Worm (Caenorhabditis elegans): Measurements from ENCODE around the gene srbc-58.
A peak's percentile ranks its signal among the peaks of the same experiment; 100 is the strongest.

Gene srbc-58

DNA sequence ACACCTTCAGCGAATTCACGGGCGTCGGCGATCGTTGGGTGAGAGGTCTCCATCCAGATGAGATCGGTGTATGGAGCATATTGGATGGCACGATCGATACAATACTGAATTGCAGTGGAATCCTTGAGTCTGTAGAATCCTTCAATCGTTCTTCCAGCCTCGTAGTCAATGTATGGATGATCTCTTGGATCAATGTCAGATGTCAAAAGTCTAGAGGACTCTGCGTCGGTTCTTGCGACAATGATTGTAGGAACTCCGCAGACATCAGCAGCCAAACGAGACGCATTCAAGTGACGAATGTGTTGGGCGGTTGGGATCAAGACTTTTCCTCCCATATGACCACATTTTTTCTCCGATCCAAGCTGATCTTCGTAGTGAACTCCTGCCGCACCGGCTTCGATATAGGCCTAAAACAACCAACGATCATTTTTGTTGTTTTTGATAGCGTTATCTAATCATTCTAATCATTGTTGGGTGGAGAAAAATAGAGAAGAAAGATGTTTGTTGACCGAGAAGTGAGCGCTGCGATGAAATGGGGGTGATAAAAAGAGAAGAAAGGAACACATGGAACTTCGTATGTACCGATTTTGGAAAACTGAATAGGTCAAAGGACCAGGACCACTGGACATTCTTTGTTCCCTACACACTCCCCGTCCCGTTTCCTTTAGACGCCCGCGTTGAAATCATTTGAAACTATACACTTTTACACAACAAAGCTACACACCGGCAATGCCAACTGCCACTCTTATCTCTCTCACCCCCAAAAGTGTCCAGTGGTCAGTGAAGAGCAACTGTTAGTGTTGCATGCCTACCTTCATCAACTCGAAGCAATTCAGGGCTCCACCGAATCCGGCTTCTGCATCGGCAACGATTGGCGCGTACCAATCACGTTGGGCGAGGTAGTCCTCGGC, 48.0 kb upstream of the srbc-58 start (continued):
- TF ChIP-seq ceh-88 (GFP tag; IDR thresholded peaks at IDR 0.05) (peak; percentile 45), Y116A8C.19 (tag; optimal IDR thresholded peaks at IDR 0.05; ENCODE audit: borderline replicate concordance) (no peak), snu-23 (GFP tag; optimal IDR thresholded peaks at IDR 0.05) (peak; percentile 22), lin-13 (GFP tag; optimal IDR thresholded peaks at IDR 0.05) (no peak), irx-1 (tag; optimal IDR thresholded peaks at IDR 0.05) (peak; percentile 2), nhr-71 (tag; optimal IDR thresholded peaks at IDR 0.05) (peak; percentile 50), pax-3 (tag; optimal IDR thresholded peaks at IDR 0.05) (peak; percentile 22)

- TF ChIP-seq jun-1 (tag; optimal IDR thresholded peaks at IDR 0.05) (peak; percentile 15), swsn-7 (tag; optimal IDR thresholded peaks at IDR 0.05) (peak; percentile 68), skn-1 (tag; optimal IDR thresholded peaks at IDR 0.05) (no peak), hlh-4 (tag; optimal IDR thresholded peaks at IDR 0.05) (no peak), mef-2 (tag; optimal IDR thresholded peaks at IDR 0.05) (no peak), tlp-1 (tag; optimal IDR thresholded peaks at IDR 0.05) (no peak), pax-3 (tag; optimal IDR thresholded peaks at IDR 0.05) (no peak), ets-5 (GFP tag; IDR thresholded peaks at IDR 0.05) (no peak), irx-1 (tag; optimal IDR thresholded peaks at IDR 0.05) (peak; percentile 14), nhr-85 (tag) (peak; percentile 92), C34B4.2 (tag; optimal IDR thresholded peaks at IDR 0.05) (no peak), mdl-1 (tag; optimal IDR thresholded peaks at IDR 0.05) (peak in 1 of 2 experiments; percentile 85), nhr-47 (tag; optimal IDR thresholded peaks at IDR 0.05) (peak; percentile 59), ama-1 (optimal IDR thresholded peaks at IDR 0.05) (peak; percentile 89), zip-4 (GFP tag; optimal IDR thresholded peaks at IDR 0.05) (peak; percentile 51), aha-1 (tag; optimal IDR thresholded peaks at IDR 0.05) (no peak), hpl-2 (GFP tag; optimal IDR thresholded peaks at IDR 0.05) (no peak), C16A3.4 (tag; optimal IDR thresholded peaks at IDR 0.05) (peak; percentile 74), lin-15B (tag; optimal IDR thresholded peaks at IDR 0.05) (no peak), elt-2 (tag; optimal IDR thresholded peaks at IDR 0.05) (peak; percentile 67), nhr-237 (tag; optimal IDR thresholded peaks at IDR 0.05) (no peak), ceh-82 (tag; optimal IDR thresholded peaks at IDR 0.05) (no peak), lin-13 (GFP tag; optimal IDR thresholded peaks at IDR 0.05) (peak; percentile 38), nhr-11 (tag; optimal IDR thresholded peaks at IDR 0.05) (no peak), dpl-1 (GFP tag; optimal IDR thresholded peaks at IDR 0.05) (peak in 2 of 3 experiments; percentile 19 to 26), egl-13 (tag; optimal IDR thresholded peaks at IDR 0.05) (no peak), F16B12.6 (tag; optimal IDR thresholded peaks at IDR 0.05) (no peak), fkh-10 (GFP tag; optimal IDR thresholded peaks at IDR 0.05) (no peak), fos-1 (tag; optimal IDR thresholded peaks at IDR 0.05) (peak; percentile 23), ceh-8 (GFP tag; optimal IDR thresholded peaks at IDR 0.05) (no peak), unc-86 (tag; optimal IDR thresholded peaks at IDR 0.05) (no peak), rnt-1 (tag; optimal IDR thresholded peaks at IDR 0.05) (peak; percentile 88), fkh-4 (tag; optimal IDR thresholded peaks at IDR 0.05; ENCODE audit: borderline replicate concordance) (no peak), unc-130 (tag; optimal IDR thresholded peaks at IDR 0.05) (peak; percentile 74), pag-3 (tag; optimal IDR thresholded peaks at IDR 0.05; ENCODE audit: borderline replicate concordance, insufficient read depth) (peak; percentile 41), nhr-84 (tag; optimal IDR thresholded peaks at IDR 0.05) (no peak), sup-37 (GFP tag; optimal IDR thresholded peaks at IDR 0.05) (peak; percentile 59), nhr-71 (tag; optimal IDR thresholded peaks at IDR 0.05) (peak; percentile 95), nhr-20 (tag; optimal IDR thresholded peaks at IDR 0.05) (peak; percentile 85), unc-98 (GFP tag; IDR thresholded peaks at IDR 0.05) (no peak), nhr-76 (tag; optimal IDR thresholded peaks at IDR 0.05) (no peak), lir-3 (tag; optimal IDR thresholded peaks at IDR 0.05; ENCODE audit: poor library complexity) (peak; percentile 69), mep-1 (tag; optimal IDR thresholded peaks at IDR 0.05) (peak; percentile 59)
These were observed 47.1 kb upstream of the srbc-58 start, which contains the start of the genes icl-1 and srh-2 for ce11 chrV:727484-728351. Gene icl-1 (minus strand): TSS chrV:728004. Gene srh-2 (plus strand): TSS chrV:728301.
